Worm (Caenorhabditis elegans) whole organism, L3 larva: ENCODE results near the gene faxc-2.

Experiments
- ZK546.5 ChIP-seq: sonication (generic microtip); optimal IDR thresholded peaks from 2 replicates; lab custom pipeline; 2017; ENCODE audit warnings: missing biosample characterization, missing genetic modification characterization
- aly-2 ChIP-seq: fragments of 150-350 bp; optimal IDR thresholded peaks from 2 replicates; lab custom pipeline; 2014; ENCODE audit warnings: missing biosample characterization, missing genetic modification characterization
- ama-1 ChIP-seq: fragments of 150-350 bp; optimal IDR thresholded peaks from 2 replicates; lab custom pipeline; 2018
- ceh-16 ChIP-seq: sonication (generic microtip); optimal IDR thresholded peaks from 2 replicates; lab custom pipeline; 2017; ENCODE audit warnings: missing biosample characterization, missing genetic modification characterization
- ceh-9 ChIP-seq: sonication (generic microtip); optimal IDR thresholded peaks from 2 replicates; lab custom pipeline; 2018; ENCODE audit warnings: missing biosample characterization, missing genetic modification characterization
- daf-12 ChIP-seq: fragments of 150-350 bp; optimal IDR thresholded peaks from 2 replicates; lab custom pipeline; 2014; ENCODE audit warnings: missing biosample characterization, missing genetic modification reagents, missing genetic modification characterization
- egl-5 ChIP-seq: fragments of 150-350 bp; optimal IDR thresholded peaks from 2 replicates; lab custom pipeline; 2017; ENCODE audit warnings: missing biosample characterization, missing genetic modification reagents, missing genetic modification characterization, inconsistent platforms
- elt-1 ChIP-seq: fragments of 150-350 bp; optimal IDR thresholded peaks from 2 replicates; lab custom pipeline; 2014; ENCODE audit warnings: missing biosample characterization, missing genetic modification characterization
- elt-2 ChIP-seq: sonication (generic microtip); optimal IDR thresholded peaks from 2 replicates; lab custom pipeline; 2016; ENCODE audit warnings: missing genetic modification reagents, mild to moderate bottlenecking, missing genetic modification characterization, missing compliant biosample characterization
- elt-3 ChIP-seq, 3 experiments: fragments of 150-350 bp in 1 of 3; sonication (generic microtip) in 2 of 3; optimal IDR thresholded peaks; 2 replicates in 2 of 3; 4 replicates in 1 of 3; lab custom pipeline; 2014 to 2017; ENCODE audit warnings: missing biosample characterization in 3 of 3, missing genetic modification characterization in 3 of 3
- eor-1 ChIP-seq, 2 experiments: fragments of 150-350 bp; optimal IDR thresholded peaks; 2 replicates each; lab custom pipeline; 2014 to 2018; ENCODE audit warnings: missing biosample characterization in 2 of 2, missing genetic modification characterization in 2 of 2
- fkh-2 ChIP-seq: fragments of 150-350 bp; optimal IDR thresholded peaks from 2 replicates; lab custom pipeline; 2014; ENCODE audit warnings: missing biosample characterization, missing genetic modification reagents, missing genetic modification characterization
- fos-1 ChIP-seq: fragments of 150-350 bp; optimal IDR thresholded peaks from 2 replicates; lab custom pipeline; 2014; ENCODE audit warnings: missing biosample characterization, missing genetic modification characterization
- hmg-11 ChIP-seq: sonication (generic microtip); optimal IDR thresholded peaks from 2 replicates; lab custom pipeline; 2016; ENCODE audit warnings: missing genetic modification characterization, missing compliant biosample characterization
- jun-1 ChIP-seq: fragments of 150-350 bp; optimal IDR thresholded peaks from 2 replicates; lab custom pipeline; 2014; ENCODE audit warnings: missing biosample characterization, missing genetic modification reagents, missing genetic modification characterization
- lin-15B ChIP-seq: fragments of 150-350 bp; optimal IDR thresholded peaks from 2 replicates; lab custom pipeline; 2014; ENCODE audit warnings: missing biosample characterization, missing genetic modification characterization
- lsy-12 ChIP-seq: sonication (generic microtip); optimal IDR thresholded peaks from 2 replicates; lab custom pipeline; 2016; ENCODE audit warnings: mild to moderate bottlenecking, missing genetic modification characterization, missing compliant biosample characterization
- mdl-1 ChIP-seq: fragments of 150-350 bp; optimal IDR thresholded peaks from 2 replicates; lab custom pipeline; 2014; ENCODE audit warnings: missing biosample characterization, missing genetic modification characterization
- mml-1 ChIP-seq: fragments of 150-350 bp; sonication (generic microtip); optimal IDR thresholded peaks from 3 replicates; lab custom pipeline; 2014; ENCODE audit warnings: missing biosample characterization, missing genetic modification characterization
- nfya-1 ChIP-seq: sonication (generic microtip); optimal IDR thresholded peaks from 2 replicates; lab custom pipeline; 2017; ENCODE audit warnings: missing genetic modification characterization, mild to moderate bottlenecking, missing compliant biosample characterization, antibody characterized with exemption, moderate library complexity; ENCODE audit not compliant: insufficient read depth
- nhr-11 ChIP-seq: fragments of 150-350 bp; optimal IDR thresholded peaks from 2 replicates; lab custom pipeline; 2014; ENCODE audit warnings: missing biosample characterization, missing genetic modification characterization
- nhr-12 ChIP-seq: fragments of 150-350 bp; optimal IDR thresholded peaks from 2 replicates; lab custom pipeline; 2014; ENCODE audit warnings: missing biosample characterization, missing genetic modification characterization
- nhr-23 ChIP-seq: fragments of 150-350 bp; optimal IDR thresholded peaks from 2 replicates; lab custom pipeline; 2014; ENCODE audit warnings: missing biosample characterization, missing genetic modification reagents, missing genetic modification characterization
- nhr-237 ChIP-seq: fragments of 150-350 bp; optimal IDR thresholded peaks from 2 replicates; lab custom pipeline; 2014; ENCODE audit warnings: missing biosample characterization, missing genetic modification characterization
- nhr-25 ChIP-seq: sonication (generic microtip); optimal IDR thresholded peaks from 2 replicates; lab custom pipeline; 2017; ENCODE audit warnings: missing biosample characterization, missing genetic modification characterization
- nhr-28 ChIP-seq: fragments of 150-350 bp; optimal IDR thresholded peaks from 2 replicates; lab custom pipeline; 2014; ENCODE audit warnings: missing biosample characterization, missing genetic modification characterization
- nhr-43 ChIP-seq: sonication (generic microtip); optimal IDR thresholded peaks from 2 replicates; lab custom pipeline; 2016; ENCODE audit warnings: mild to moderate bottlenecking, missing genetic modification characterization, missing compliant biosample characterization; ENCODE audit not compliant: poor library complexity, severe bottlenecking
- nhr-76 ChIP-seq: fragments of 150-350 bp; sonication (generic microtip); optimal IDR thresholded peaks from 5 replicates; lab custom pipeline; 2014; ENCODE audit warnings: missing biosample characterization, missing genetic modification characterization
- nhr-77 ChIP-seq: fragments of 150-350 bp; optimal IDR thresholded peaks from 2 replicates; lab custom pipeline; 2014; ENCODE audit warnings: missing biosample characterization, missing genetic modification characterization
- pha-4 ChIP-seq: fragments of 150-350 bp; optimal IDR thresholded peaks from 2 replicates; lab custom pipeline; 2014; ENCODE audit warnings: missing biosample characterization, missing genetic modification reagents, missing genetic modification characterization
- pqm-1 ChIP-seq: fragments of 150-350 bp; optimal IDR thresholded peaks from 2 replicates; lab custom pipeline; 2017; ENCODE audit warnings: missing biosample characterization, missing genetic modification characterization, inconsistent platforms
- sea-2 ChIP-seq: fragments of 150-350 bp; sonication (generic microtip); optimal IDR thresholded peaks from 4 replicates; lab custom pipeline; 2014; ENCODE audit warnings: missing biosample characterization, missing genetic modification reagents, missing genetic modification characterization
- skn-1 ChIP-seq: fragments of 150-350 bp; optimal IDR thresholded peaks from 2 replicates; lab custom pipeline; 2014; ENCODE audit warnings: missing biosample characterization, missing genetic modification characterization
- snpc-4 ChIP-seq: fragments of 150-350 bp; optimal IDR thresholded peaks from 2 replicates; lab custom pipeline; 2014; ENCODE audit warnings: missing biosample characterization, missing genetic modification characterization
- tbx-2 ChIP-seq: sonication (generic microtip); optimal IDR thresholded peaks from 2 replicates; lab custom pipeline; 2016; ENCODE audit warnings: mild to moderate bottlenecking, missing genetic modification characterization, missing compliant biosample characterization
- unc-39 ChIP-seq: sonication (generic microtip); optimal IDR thresholded peaks from 4 replicates; lab custom pipeline; 2017; ENCODE audit warnings: missing biosample characterization, missing genetic modification characterization
- unc-62 ChIP-seq: fragments of 150-350 bp; sonication (generic microtip); optimal IDR thresholded peaks from 4 replicates; lab custom pipeline; 2014; ENCODE audit warnings: missing biosample characterization, missing genetic modification reagents, missing genetic modification characterization
- zag-1 ChIP-seq: fragments of 150-350 bp; optimal IDR thresholded peaks from 2 replicates; lab custom pipeline; 2014; ENCODE audit warnings: missing biosample characterization, missing genetic modification characterization
- ztf-11 ChIP-seq: fragments of 150-350 bp; optimal IDR thresholded peaks from 2 replicates; lab custom pipeline; 2014; ENCODE audit warnings: missing biosample characterization, missing genetic modification characterization
- ztf-4 ChIP-seq: fragments of 150-350 bp; optimal IDR thresholded peaks from 2 replicates; lab custom pipeline; 2014; ENCODE audit warnings: missing biosample characterization, missing genetic modification characterization

The faxc-2 gene

ce11 chrII:13334966-13335698, 26.0 kb downstream of the faxc-2 start (continued):
- TF ChIP-seq ZK546.5 (tag; lab: Kevin White, UChicago) (no peak), fkh-2 (tag; lab: Kevin White, UChicago) (no peak), zag-1 (peak; percentile 58), elt-2 (tag; lab: Kevin White, UChicago) (peak; percentile 32), daf-12 (tag; lab: Kevin White, UChicago) (no peak), elt-3 (tag; optimal IDR thresholded peaks at IDR 0.05; lab: Kevin White, UChicago) (no peak), aly-2 (tag; lab: Kevin White, UChicago) (no peak), ceh-16 (tag; lab: Kevin White, UChicago) (no peak), mml-1 (tag; lab: Kevin White, UChicago) (no peak), egl-5 (tag; lab: Kevin White, UChicago) (no peak), pha-4 (tag; lab: Kevin White, UChicago) (peak; percentile 68), ztf-4 (peak; percentile 79), lsy-12 (peak; percentile 68), unc-62 (peak; percentile 14), nhr-43 (peak; percentile 85), elt-1 (tag; lab: Kevin White, UChicago) (peak; percentile 56), nfya-1 (peak; percentile 83), snpc-4 (tag; lab: Kevin White, UChicago) (peak; percentile 87), pqm-1 (tag; lab: Kevin White, UChicago) (peak; percentile 29), nhr-25 (tag; lab: Kevin White, UChicago) (peak; percentile 88), skn-1 (tag; lab: Kevin White, UChicago) (no peak), unc-39 (no peak), ztf-11 (tag; lab: Kevin White, UChicago) (no peak), ama-1 (peak; percentile 18), nhr-12 (tag; lab: Kevin White, UChicago) (no peak)

ce11 chrII:13337959-13338358, 28.9 kb downstream of the faxc-2 start, which contains the start of gene mrpl-20:
Gene mrpl-20, plus strand, starts transcription at chrII:13338281.
- peak; percentile 72 for TF ChIP-seq hmg-11
- no peak for TF ChIP-seq nhr-43
- peak; percentile 63 for TF ChIP-seq pha-4 (tag; lab: Kevin White, UChicago)
- TF ChIP-seq lin-15B (tag; lab: Kevin White, UChicago) = peak; percentile 11
- no peak for TF ChIP-seq nhr-12 (tag; lab: Kevin White, UChicago)
- no peak for TF ChIP-seq nhr-25 (tag; lab: Kevin White, UChicago)
- peak; percentile 45 for TF ChIP-seq nfya-1
- no peak for TF ChIP-seq eor-1 (tag; optimal IDR thresholded peaks at IDR 0.05; lab: Kevin White, UChicago)
- no peak for TF ChIP-seq daf-12 (tag; lab: Kevin White, UChicago)
- peak; percentile 41 for TF ChIP-seq nhr-23 (tag; lab: Kevin White, UChicago)
- no peak for TF ChIP-seq ama-1
- no peak for TF ChIP-seq ztf-11 (tag; lab: Kevin White, UChicago)

ce11 chrII:13339984-13340383, 30.9 kb downstream of the faxc-2 start:
- TF ChIP-seq nhr-23 (tag; lab: Kevin White, UChicago) = no peak
- no peak for TF ChIP-seq nhr-237 (tag; lab: Kevin White, UChicago)
- TF ChIP-seq nhr-77 = no peak
- no peak for TF ChIP-seq nhr-76

- TF ChIP-seq zag-1 = no peak
- TF ChIP-seq hmg-11 = no peak
- no peak for TF ChIP-seq nhr-28 (tag; lab: Kevin White, UChicago)
- TF ChIP-seq tbx-2 (tag; lab: Kevin White, UChicago) = no peak
- TF ChIP-seq mdl-1 = no peak
- TF ChIP-seq ceh-9 = no peak
- no peak for TF ChIP-seq fos-1 (tag; lab: Kevin White, UChicago)
- no peak for TF ChIP-seq lsy-12
- no peak for TF ChIP-seq daf-12 (tag; lab: Kevin White, UChicago)
- no peak for TF ChIP-seq ama-1
- TF ChIP-seq sea-2 (GFP tag; lab: Kevin White, UChicago) = no peak
- no peak for TF ChIP-seq unc-39
- TF ChIP-seq jun-1 (tag; lab: Kevin White, UChicago) = no peak
- TF ChIP-seq pqm-1 (tag; lab: Kevin White, UChicago) = no peak
- no peak for TF ChIP-seq nhr-11 (tag; lab: Kevin White, UChicago)
- no peak for TF ChIP-seq ztf-11 (tag; lab: Kevin White, UChicago)
Observed at ce11 chrII:13341320-13341719, 32.2 kb downstream of the faxc-2 start.
